Fruit fly (Drosophila melanogaster) whole organism, embryonic: ENCODE results near the gene CG14442.

Experiments used
- Asciz ChIP-seq: fragments of 200-800 bp; sonication (Bioruptor generic); optimal IDR thresholded peaks from 2 replicates; lab custom pipeline; 2017; ENCODE audit warnings: missing biosample characterization, mild to moderate bottlenecking, missing genetic modification characterization, missing genetic modification reagents
- Atf6 ChIP-seq: fragments of 200-800 bp; sonication (Bioruptor generic); IDR thresholded peaks from 2 replicates; pipeline ENCODE4 v1.3.6; 2022; ENCODE audit warnings: missing biosample characterization, missing genetic modification characterization
- B-H1 ChIP-seq: fragments of 200-800 bp; sonication (Bioruptor generic); IDR thresholded peaks from 3 replicates; pipeline ENCODE4 v1.3.6; 2022; ENCODE audit warnings: missing biosample characterization, missing genetic modification characterization
- B-H2 ChIP-seq: fragments of 200-800 bp; sonication (Bioruptor generic); optimal IDR thresholded peaks from 2 replicates; lab custom pipeline; 2018; ENCODE audit warnings: missing biosample characterization, mild to moderate bottlenecking, missing genetic modification characterization
- CG11560 ChIP-seq: fragments of 200-800 bp; sonication (Bioruptor generic); IDR thresholded peaks from 3 replicates; pipeline ENCODE4 v1.3.6; 2022; ENCODE audit warnings: missing biosample characterization, missing genetic modification characterization
- CG12071 ChIP-seq: fragments of 200-800 bp; sonication (Bioruptor generic); optimal IDR thresholded peaks from 3 replicates; lab custom pipeline; 2018; ENCODE audit warnings: missing biosample characterization, mild to moderate bottlenecking, missing genetic modification characterization
- CG13775 ChIP-seq: fragments of 200-800 bp; sonication (Bioruptor generic); optimal IDR thresholded peaks from 3 replicates; lab custom pipeline; 2017; ENCODE audit warnings: missing biosample characterization, mild to moderate bottlenecking, missing genetic modification characterization
- CG1529 ChIP-seq: fragments of 200-800 bp; sonication (Bioruptor generic); optimal IDR thresholded peaks from 3 replicates; lab custom pipeline; 2018; ENCODE audit warnings: missing biosample characterization, missing genetic modification characterization
- CG2202 ChIP-seq: fragments of 200-800 bp; sonication (Bioruptor generic); optimal IDR thresholded peaks from 2 replicates; lab custom pipeline; 2018; ENCODE audit warnings: missing biosample characterization, mild to moderate bottlenecking, missing genetic modification characterization
- CG31441 ChIP-seq: fragments of 200-800 bp; sonication (Bioruptor generic); IDR thresholded peaks from 2 replicates; pipeline ENCODE4 v1.3.6; 2022; ENCODE audit warnings: missing biosample characterization, missing genetic modification characterization
- CG32772 ChIP-seq: fragments of 200-800 bp; sonication (Bioruptor generic); IDR thresholded peaks from 2 replicates; pipeline ENCODE4 v1.3.6; 2022; ENCODE audit warnings: missing biosample characterization, missing genetic modification characterization
- CG3726 ChIP-seq: fragments of 200-800 bp; sonication (Bioruptor generic); IDR thresholded peaks from 3 replicates; pipeline ENCODE4, ENCODE4 v1.3.6; 2022; ENCODE audit warnings: missing biosample characterization, missing genetic modification characterization
- CG4282 ChIP-seq: fragments of 200-800 bp; sonication (Bioruptor generic); optimal IDR thresholded peaks from 2 replicates; lab custom pipeline; 2016; ENCODE audit warnings: missing biosample characterization, missing genetic modification characterization
- CG7372 ChIP-seq: fragments of 200-800 bp; sonication (Bioruptor generic); IDR thresholded peaks from 2 replicates; pipeline ENCODE4 v1.3.6; 2022; ENCODE audit warnings: missing biosample characterization, missing genetic modification characterization
- CG7839 ChIP-seq: fragments of 200-800 bp; sonication (Bioruptor generic); optimal IDR thresholded peaks from 3 replicates; lab custom pipeline; 2018; ENCODE audit warnings: missing biosample characterization, mild to moderate bottlenecking, missing genetic modification characterization, moderate library complexity
- CG7963 ChIP-seq: fragments of 200-800 bp; sonication (Bioruptor generic); IDR thresholded peaks from 3 replicates; pipeline ENCODE4 v1.3.6; 2022; ENCODE audit warnings: missing biosample characterization, missing genetic modification characterization; ENCODE audit not compliant: partially characterized antibody
- CTCF ChIP-seq: fragments of 200-800 bp; sonication (Bioruptor generic); optimal IDR thresholded peaks from 2 replicates; lab custom pipeline; 2017; ENCODE audit warnings: missing biosample characterization, mild to moderate bottlenecking, missing genetic modification characterization, moderate library complexity
- Dek ChIP-seq: fragments of 200-800 bp; sonication (Bioruptor generic); optimal IDR thresholded peaks from 3 replicates; lab custom pipeline; 2019; ENCODE audit warnings: missing biosample characterization, mild to moderate bottlenecking, missing genetic modification characterization, moderate library complexity
- Drgx ChIP-seq: fragments of 200-800 bp; sonication (Bioruptor generic); IDR thresholded peaks from 2 replicates; pipeline ENCODE4 v1.3.6; 2022; ENCODE audit warnings: missing biosample characterization, missing genetic modification characterization
- Eip74EF ChIP-seq, 2 experiments: fragments of 200-800 bp in 1 of 2; fragments of >200 bp in 1 of 2; sonication (Bioruptor generic) in 1 of 2; optimal IDR thresholded peaks; 2 replicates each; lab custom pipeline; 2017 to 2019; ENCODE audit warnings: missing biosample characterization in 2 of 2, missing genetic modification characterization in 2 of 2, mild to moderate bottlenecking in 1 of 2, moderate library complexity in 1 of 2
- Gug ChIP-seq: fragments of 200-800 bp; sonication (Bioruptor generic); IDR thresholded peaks from 4 replicates; pipeline ENCODE4 v1.3.6; 2022; ENCODE audit warnings: missing biosample characterization, missing genetic modification characterization
- HLH54F ChIP-seq: fragments of 200-800 bp; sonication (Bioruptor generic); optimal IDR thresholded peaks from 3 replicates; lab custom pipeline; 2016; ENCODE audit warnings: missing biosample characterization, missing genetic modification characterization
- HLHmδ ChIP-seq: fragments of 200-800 bp; sonication (Bioruptor generic); optimal IDR thresholded peaks from 2 replicates; lab custom pipeline; 2018; ENCODE audit warnings: missing biosample characterization, mild to moderate bottlenecking, missing genetic modification characterization, moderate library complexity
- Hey ChIP-seq: fragments of 200-800 bp; sonication (Bioruptor generic); optimal IDR thresholded peaks from 3 replicates; lab custom pipeline; 2018; ENCODE audit warnings: missing biosample characterization, mild to moderate bottlenecking, missing genetic modification characterization
- Hr78 ChIP-seq, 2 experiments: fragments of 200-800 bp in 1 of 2; fragments of >200 bp in 1 of 2; sonication (Bioruptor generic) in 1 of 2; optimal IDR thresholded peaks; 2 replicates each; lab custom pipeline; 2017 to 2019; ENCODE audit warnings: missing biosample characterization in 2 of 2, missing genetic modification characterization in 2 of 2, mild to moderate bottlenecking in 1 of 2, moderate library complexity in 1 of 2
- Lpt ChIP-seq: fragments of >200 bp; optimal IDR thresholded peaks from 2 replicates; lab custom pipeline; 2018; ENCODE audit warnings: missing biosample characterization, missing genetic modification characterization
- MTF-1 ChIP-seq: fragments of 200-800 bp; sonication (Bioruptor generic); optimal IDR thresholded peaks from 2 replicates; lab custom pipeline; 2018; ENCODE audit warnings: missing biosample characterization, mild to moderate bottlenecking, missing genetic modification characterization, borderline replicate concordance
- Meics ChIP-seq: fragments of 200-800 bp; sonication (Bioruptor generic); optimal IDR thresholded peaks from 2 replicates; lab custom pipeline; 2017; ENCODE audit warnings: missing biosample characterization, mild to moderate bottlenecking, missing genetic modification characterization
- NFAT ChIP-seq: fragments of 200-800 bp; sonication (Bioruptor generic); IDR thresholded peaks from 2 replicates; pipeline ENCODE4 v1.3.6; 2022; ENCODE audit warnings: missing biosample characterization, missing genetic modification characterization
- Optix ChIP-seq: fragments of 200-800 bp; sonication (Bioruptor generic); IDR thresholded peaks from 3 replicates; pipeline ENCODE4 v1.3.6; 2022; ENCODE audit warnings: missing biosample characterization, missing genetic modification characterization
- ab ChIP-seq: fragments of 200-800 bp; sonication (Bioruptor generic); optimal IDR thresholded peaks from 2 replicates; lab custom pipeline; 2016; ENCODE audit warnings: missing biosample characterization, missing genetic modification characterization
- bbx ChIP-seq: fragments of 200-800 bp; sonication (Bioruptor generic); IDR thresholded peaks from 2 replicates; pipeline ENCODE4 v1.3.6; 2022; ENCODE audit warnings: missing biosample characterization, missing genetic modification characterization; ENCODE audit not compliant: partially characterized antibody
- crp ChIP-seq, 2 experiments: fragments of 200-800 bp; sonication (Bioruptor generic); optimal IDR thresholded peaks; 2 replicates in 1 of 2; 3 replicates in 1 of 2; lab custom pipeline; 2017; ENCODE audit warnings: missing biosample characterization in 2 of 2, missing genetic modification characterization in 2 of 2, mild to moderate bottlenecking in 1 of 2, moderate library complexity in 1 of 2
- danr ChIP-seq: fragments of 200-800 bp; sonication (Bioruptor generic); IDR thresholded peaks from 2 replicates; pipeline ENCODE4 v1.3.6; 2022; ENCODE audit warnings: missing biosample characterization, missing genetic modification characterization
- eyg ChIP-seq: fragments of 200-800 bp; sonication (Bioruptor generic); optimal IDR thresholded peaks from 3 replicates; lab custom pipeline; 2016; ENCODE audit warnings: missing biosample characterization, missing genetic modification characterization
- fd3F ChIP-seq: fragments of 200-800 bp; sonication (Bioruptor generic); optimal IDR thresholded peaks from 2 replicates; lab custom pipeline; 2018; ENCODE audit warnings: missing biosample characterization, mild to moderate bottlenecking, missing genetic modification characterization, moderate library complexity
- ham ChIP-seq: fragments of 200-800 bp; sonication (Bioruptor generic); IDR thresholded peaks from 2 replicates; pipeline ENCODE4 v1.3.6; 2022; ENCODE audit warnings: missing biosample characterization, missing genetic modification characterization
- her ChIP-seq: fragments of 200-800 bp; sonication (Bioruptor generic); optimal IDR thresholded peaks from 2 replicates; lab custom pipeline; 2016; ENCODE audit warnings: missing biosample characterization, missing genetic modification characterization
- kay ChIP-seq: fragments of 200-800 bp; sonication (Bioruptor generic); optimal IDR thresholded peaks from 2 replicates; lab custom pipeline; 2016; ENCODE audit warnings: missing biosample characterization, missing genetic modification characterization
- lbe ChIP-seq: fragments of 200-800 bp; sonication (Bioruptor generic); optimal IDR thresholded peaks from 2 replicates; lab custom pipeline; 2016; ENCODE audit warnings: missing biosample characterization, mild to moderate bottlenecking, missing genetic modification characterization
- p53 ChIP-seq: fragments of 200-800 bp; sonication (Bioruptor generic); optimal IDR thresholded peaks from 2 replicates; lab custom pipeline; 2016; ENCODE audit warnings: missing biosample characterization, missing genetic modification characterization
- prd ChIP-seq, 3 experiments: fragments of >200 bp in 2 of 3; fragments of 200-800 bp in 1 of 3; sonication (Bioruptor generic) in 1 of 3; optimal IDR thresholded peaks in 2 of 3; IDR thresholded peaks in 1 of 3; 2 replicates in 2 of 3; 3 replicates in 1 of 3; pipeline versions ENCODE4 v1.3.6 to Lab custom; 2017 to 2022; ENCODE audit warnings: missing biosample characterization in 1 of 3, missing genetic modification characterization in 1 of 3
- sd ChIP-seq: fragments of 200-800 bp; sonication (Bioruptor generic); optimal IDR thresholded peaks from 3 replicates; lab custom pipeline; 2018; ENCODE audit warnings: missing biosample characterization, mild to moderate bottlenecking, missing genetic modification characterization, moderate library complexity
- slbo ChIP-seq: fragments of 200-800 bp; sonication (Bioruptor generic); IDR thresholded peaks from 2 replicates; pipeline ENCODE4 v1.3.6; 2022; ENCODE audit warnings: missing biosample characterization, missing genetic modification characterization
- sna ChIP-seq: fragments of 200-800 bp; sonication (Bioruptor generic); IDR thresholded peaks from 2 replicates; pipeline ENCODE4 v1.3.6; 2022; ENCODE audit warnings: missing biosample characterization, missing genetic modification characterization; ENCODE audit not compliant: partially characterized antibody
- stc ChIP-seq: fragments of 200-800 bp; sonication (Bioruptor generic); IDR thresholded peaks from 2 replicates; pipeline ENCODE4 v1.3.6; 2022; ENCODE audit warnings: missing biosample characterization, missing genetic modification characterization
- stwl ChIP-seq: fragments of 200-800 bp; sonication (Bioruptor generic); optimal IDR thresholded peaks from 3 replicates; lab custom pipeline; 2018; ENCODE audit warnings: missing biosample characterization, mild to moderate bottlenecking, missing genetic modification characterization, moderate library complexity
- tin ChIP-seq: fragments of 200-800 bp; sonication (Bioruptor generic); optimal IDR thresholded peaks from 3 replicates; lab custom pipeline; 2016; ENCODE audit warnings: missing biosample characterization, missing genetic modification characterization
- trh ChIP-seq: fragments of 200-800 bp; sonication (Bioruptor generic); optimal IDR thresholded peaks from 2 replicates; lab custom pipeline; 2016; ENCODE audit warnings: missing biosample characterization, missing genetic modification characterization
- tup ChIP-seq: fragments of 200-800 bp; sonication (Bioruptor generic); optimal IDR thresholded peaks from 2 replicates; lab custom pipeline; 2016; ENCODE audit warnings: missing biosample characterization, mild to moderate bottlenecking, missing genetic modification characterization, moderate library complexity
- zen ChIP-seq: fragments of 200-800 bp; sonication (Bioruptor generic); optimal IDR thresholded peaks from 3 replicates; lab custom pipeline; 2018; ENCODE audit warnings: missing biosample characterization, mild to moderate bottlenecking, missing genetic modification characterization, moderate library complexity

The CG14442 gene

dm6 chrX:6719968-6720367 lies 25.2 kb upstream of the CG14442 start (continued):
- TF ChIP-seq Hey (tag; lab: Kevin White, UChicago), result no peak
- no peak for TF ChIP-seq Gug
- TF ChIP-seq CG3726 (GFP tag; lab: Robert Waterston, UW), result no peak
- no peak for TF ChIP-seq slbo (GFP tag; lab: Robert Waterston, UW)
- TF ChIP-seq ham (GFP tag; lab: Robert Waterston, UW), result no peak
- no peak for TF ChIP-seq CG2202 (tag; lab: Kevin White, UChicago)
- TF ChIP-seq HLHmδ (GFP tag; lab: Kevin White, UChicago), result no peak
- TF ChIP-seq fd3F (GFP tag; lab: Kevin White, UChicago), result no peak
- no peak for TF ChIP-seq trh
- no peak for TF ChIP-seq CTCF
- TF ChIP-seq NFAT (GFP tag; lab: Robert Waterston, UW), result 0 out of 2 replicates have a peak, but pooled peaks have one; percentile 21
- TF ChIP-seq CG12071, result peak; percentile 29
- no peak for TF ChIP-seq Lpt (GFP tag; lab: Kevin White, UChicago)
- peak; percentile 26 for TF ChIP-seq Meics
- no peak for TF ChIP-seq CG11560 (tag; lab: Robert Waterston, UW)
- TF ChIP-seq sna (GFP tag; lab: Robert Waterston, UW), result no peak
- no peak for TF ChIP-seq Hr78 (GFP tag; optimal IDR thresholded peaks at IDR 0.05; lab: Kevin White, UChicago)
- no peak for TF ChIP-seq stwl (tag; lab: Kevin White, UChicago)
- TF ChIP-seq stc (GFP tag; lab: Robert Waterston, UW), result peak; percentile 41; the same call in 1 of the 2 replicates
- no peak for TF ChIP-seq kay (GFP tag; lab: Kevin White, UChicago)
- TF ChIP-seq tup (GFP tag; lab: Kevin White, UChicago), result no peak
- no peak for TF ChIP-seq Atf6 (GFP tag; lab: Robert Waterston, UW)
- TF ChIP-seq Dek (tag; lab: Kevin White, UChicago), result no peak
- peak; percentile 38 for TF ChIP-seq Asciz (GFP tag; lab: Kevin White, UChicago)
- no peak for TF ChIP-seq CG32772 (GFP tag; lab: Robert Waterston, UW)
- no peak for TF ChIP-seq p53 (GFP tag; lab: Kevin White, UChicago)
- no peak for TF ChIP-seq CG31441 (GFP tag; lab: Robert Waterston, UW)
- no peak for TF ChIP-seq CG7372 (GFP tag; lab: Robert Waterston, UW)
- TF ChIP-seq eyg, result no peak
- no peak for TF ChIP-seq sd (tag; lab: Kevin White, UChicago)
- TF ChIP-seq HLH54F, result no peak
- no peak; the same call in 2 of the 3 replicates for TF ChIP-seq B-H1 (GFP tag; lab: Robert Waterston, UW)
- TF ChIP-seq prd (optimal IDR thresholded peaks at IDR 0.05; lab: Kevin White, UChicago), result no peak
- TF ChIP-seq prd (GFP tag; IDR thresholded peaks at IDR 0.05; lab: Robert Waterston, UW), result no peak; the same call in 2 of the 3 replicates
- no peak for TF ChIP-seq Eip74EF (GFP tag; optimal IDR thresholded peaks at IDR 0.05; lab: Kevin White, UChicago)
- TF ChIP-seq her (GFP tag; lab: Kevin White, UChicago), result no peak
- no peak for TF ChIP-seq crp (GFP tag; optimal IDR thresholded peaks at IDR 0.05; lab: Kevin White, UChicago)
- TF ChIP-seq tin (GFP tag; lab: Kevin White, UChicago), result no peak
- TF ChIP-seq zen (tag; lab: Kevin White, UChicago), result no peak
- no peak for TF ChIP-seq CG7963 (GFP tag; lab: Robert Waterston, UW)
- TF ChIP-seq bbx (GFP tag; lab: Robert Waterston, UW), result no peak
- TF ChIP-seq Drgx, result no peak
- TF ChIP-seq CG4282 (GFP tag; lab: Kevin White, UChicago), result no peak
- TF ChIP-seq B-H2 (GFP tag; lab: Kevin White, UChicago), result no peak
- peak; percentile 2 for TF ChIP-seq MTF-1
- TF ChIP-seq danr (GFP tag; lab: Robert Waterston, UW), result no peak
- no peak for TF ChIP-seq lbe (GFP tag; lab: Kevin White, UChicago)
- no peak for TF ChIP-seq CG13775 (GFP tag; lab: Kevin White, UChicago)
- TF ChIP-seq CG1529 (GFP tag; lab: Kevin White, UChicago), result no peak
- no peak for TF ChIP-seq CG7839 (tag; lab: Kevin White, UChicago)
- TF ChIP-seq ab (GFP tag; lab: Kevin White, UChicago), result no peak
- 0 out of 3 replicates have a peak, but pooled peaks have one; percentile 20 for TF ChIP-seq Optix
